Fruit fly (Drosophila melanogaster): ENCODE data around the gene CG12078.

DNA sequence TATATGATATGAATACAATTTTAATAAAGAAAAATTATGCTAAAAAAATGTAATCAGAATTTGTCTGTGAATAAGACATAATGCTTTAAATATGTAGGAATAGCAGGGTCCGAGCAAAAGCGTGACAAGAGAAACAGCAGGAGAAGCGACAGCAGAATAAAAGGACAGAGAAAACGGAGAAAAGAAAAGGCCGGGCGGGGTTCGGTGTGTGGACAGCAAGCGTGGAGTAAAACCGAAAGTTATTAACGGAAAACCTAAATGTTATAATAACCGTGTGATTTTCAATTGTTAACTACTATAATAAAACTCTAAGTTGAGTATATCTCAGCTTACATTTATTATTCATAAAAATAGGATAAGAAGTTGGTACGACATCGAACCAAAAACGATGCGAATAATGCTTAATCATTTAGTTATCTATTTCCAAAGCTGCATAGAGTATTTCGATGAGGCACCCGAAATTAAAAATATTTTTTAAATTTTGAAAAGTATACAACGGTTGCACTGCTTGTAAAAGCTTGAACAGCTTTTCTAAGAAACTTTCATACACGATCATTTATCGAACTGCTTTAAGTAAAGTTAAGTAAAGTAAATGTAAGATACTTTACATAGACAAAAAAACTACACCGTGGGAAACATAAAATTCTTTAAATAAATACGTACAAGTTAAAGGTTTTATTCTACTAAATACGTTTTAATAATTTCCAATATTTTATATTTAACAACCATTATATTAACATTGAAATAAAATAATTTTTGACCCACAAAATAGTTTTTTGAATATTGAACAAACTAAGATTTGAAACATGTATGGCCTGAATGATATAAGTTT is 7.8 kb upstream of the CG12078 start:
- TF ChIP-seq psq (optimal IDR thresholded peaks at IDR 0.05): no peak
- no peak for TF ChIP-seq insv (optimal IDR thresholded peaks at IDR 0.05)
